Fruit fly (Drosophila melanogaster) whole organism, embryonic: Measurements from ENCODE around the gene CG5188.
A peak's percentile ranks its signal among the peaks of the same experiment; 100 is the strongest.

Experiments
- ATbp ChIP-seq: fragments of 200-800 bp; sonication (Bioruptor generic); optimal IDR thresholded peaks from 2 replicates; lab custom pipeline; 2017; ENCODE audit warnings: missing biosample characterization, mild to moderate bottlenecking, missing genetic modification characterization, missing genetic modification reagents
- Asciz ChIP-seq: fragments of 200-800 bp; sonication (Bioruptor generic); optimal IDR thresholded peaks from 2 replicates; lab custom pipeline; 2017; ENCODE audit warnings: missing biosample characterization, mild to moderate bottlenecking, missing genetic modification characterization, missing genetic modification reagents
- Atf3 ChIP-seq: fragments of 200-800 bp; sonication (Bioruptor generic); optimal IDR thresholded peaks from 3 replicates; lab custom pipeline; 2016; ENCODE audit warnings: missing biosample characterization, missing genetic modification characterization
- B-H2 ChIP-seq: fragments of 200-800 bp; sonication (Bioruptor generic); optimal IDR thresholded peaks from 2 replicates; lab custom pipeline; 2018; ENCODE audit warnings: missing biosample characterization, mild to moderate bottlenecking, missing genetic modification characterization
- Bteb2 ChIP-seq: fragments of 200-800 bp; sonication (Bioruptor generic); optimal IDR thresholded peaks from 2 replicates; lab custom pipeline; 2016; ENCODE audit warnings: missing biosample characterization, missing genetic modification characterization
- C15 ChIP-seq: fragments of 200-800 bp; sonication (Bioruptor generic); IDR thresholded peaks from 3 replicates; pipeline ENCODE4 v1.3.6; 2022; ENCODE audit warnings: missing biosample characterization, missing genetic modification characterization
- CG10321 ChIP-seq: fragments of 200-800 bp; sonication (Bioruptor generic); IDR thresholded peaks from 2 replicates; pipeline ENCODE4 v1.3.6; 2022; ENCODE audit warnings: missing biosample characterization, missing genetic modification characterization
- CG10979 ChIP-seq: fragments of 200-800 bp; sonication (Bioruptor generic); optimal IDR thresholded peaks from 2 replicates; lab custom pipeline; 2018; ENCODE audit warnings: missing biosample characterization, mild to moderate bottlenecking, missing genetic modification characterization, moderate library complexity
- CG13775 ChIP-seq: fragments of 200-800 bp; sonication (Bioruptor generic); optimal IDR thresholded peaks from 3 replicates; lab custom pipeline; 2017; ENCODE audit warnings: missing biosample characterization, mild to moderate bottlenecking, missing genetic modification characterization
- CG14014 ChIP-seq: fragments of 200-800 bp; sonication (Bioruptor generic); IDR thresholded peaks from 2 replicates; pipeline ENCODE4 v1.3.6; 2022; ENCODE audit warnings: missing biosample characterization, missing genetic modification characterization
- CG14050 ChIP-seq: fragments of 200-800 bp; sonication (Bioruptor generic); IDR thresholded peaks from 3 replicates; pipeline ENCODE4 v1.3.6; 2022; ENCODE audit warnings: missing biosample characterization, missing genetic modification characterization
- CG14441 ChIP-seq: fragments of 200-800 bp; sonication (Bioruptor generic); IDR thresholded peaks from 2 replicates; pipeline ENCODE4 v1.3.6; 2022; ENCODE audit warnings: missing biosample characterization, missing genetic modification characterization
- CG15073 ChIP-seq: fragments of 200-800 bp; sonication (Bioruptor generic); optimal IDR thresholded peaks from 2 replicates; lab custom pipeline; 2016; ENCODE audit warnings: missing biosample characterization, missing genetic modification characterization
- CG15269 ChIP-seq: fragments of 200-800 bp; sonication (Bioruptor generic); optimal IDR thresholded peaks from 2 replicates; lab custom pipeline; 2018; ENCODE audit warnings: missing biosample characterization, mild to moderate bottlenecking, missing genetic modification characterization, moderate library complexity
- CG16779 ChIP-seq: fragments of 200-800 bp; sonication (Bioruptor generic); IDR thresholded peaks from 2 replicates; pipeline ENCODE4 v1.3.6; 2022; ENCODE audit warnings: missing biosample characterization, missing genetic modification characterization
- CG17359 ChIP-seq: fragments of 200-800 bp; sonication (Bioruptor generic); optimal IDR thresholded peaks from 3 replicates; lab custom pipeline; 2018; ENCODE audit warnings: missing biosample characterization, mild to moderate bottlenecking, missing genetic modification characterization, moderate library complexity
- CG18011 ChIP-seq: fragments of 200-800 bp; sonication (Bioruptor generic); optimal IDR thresholded peaks from 2 replicates; lab custom pipeline; 2017; ENCODE audit warnings: missing biosample characterization, missing genetic modification characterization, mild to moderate bottlenecking, moderate library complexity, missing genotype
- CG2199 ChIP-seq: fragments of 200-800 bp; sonication (Bioruptor generic); IDR thresholded peaks from 3 replicates; pipeline ENCODE4 v1.3.6; 2022; ENCODE audit warnings: missing biosample characterization, missing genetic modification characterization
- CG3995 ChIP-seq: fragments of 200-800 bp; sonication (Bioruptor generic); optimal IDR thresholded peaks from 3 replicates; lab custom pipeline; 2016; ENCODE audit warnings: missing biosample characterization, missing genetic modification characterization
- CG4360 ChIP-seq: fragments of 200-800 bp; sonication (Bioruptor generic); IDR thresholded peaks from 2 replicates; pipeline ENCODE4 v1.3.6; 2022; ENCODE audit warnings: missing biosample characterization, missing genetic modification characterization
- CG6689 ChIP-seq: fragments of 200-800 bp; sonication (Bioruptor generic); IDR thresholded peaks from 2 replicates; pipeline ENCODE4 v1.3.6; 2022; ENCODE audit warnings: missing biosample characterization, missing genetic modification characterization
- CG6854 ChIP-seq: fragments of 200-800 bp; sonication (Bioruptor generic); optimal IDR thresholded peaks from 3 replicates; lab custom pipeline; 2017; ENCODE audit warnings: missing biosample characterization, mild to moderate bottlenecking, missing genetic modification characterization
- CG7928 ChIP-seq: fragments of 200-800 bp; sonication (Bioruptor generic); optimal IDR thresholded peaks from 2 replicates; lab custom pipeline; 2017; ENCODE audit warnings: missing biosample characterization, mild to moderate bottlenecking, missing genetic modification characterization
- CG8089 ChIP-seq: fragments of 200-800 bp; sonication (Bioruptor generic); optimal IDR thresholded peaks from 3 replicates; lab custom pipeline; 2016; ENCODE audit warnings: missing biosample characterization, missing genetic modification characterization
- Chrac-16 ChIP-seq: fragments of 200-800 bp; sonication (Bioruptor generic); optimal IDR thresholded peaks from 3 replicates; lab custom pipeline; 2016; ENCODE audit warnings: missing biosample characterization, missing genetic modification characterization
- H15 ChIP-seq: fragments of 200-800 bp; sonication (Bioruptor generic); IDR thresholded peaks from 3 replicates; pipeline ENCODE4 v1.3.6; 2022; ENCODE audit warnings: missing biosample characterization, missing genetic modification characterization
- HLH3B ChIP-seq: fragments of 200-800 bp; sonication (Bioruptor generic); IDR thresholded peaks from 2 replicates; pipeline ENCODE4 v1.3.6; 2022; ENCODE audit warnings: missing biosample characterization, missing genetic modification characterization
- Hand ChIP-seq: fragments of 200-800 bp; sonication (Bioruptor generic); optimal IDR thresholded peaks from 2 replicates; lab custom pipeline; 2017; ENCODE audit warnings: mild to moderate bottlenecking, missing biosample characterization, missing genetic modification reagents, missing genetic modification characterization
- HmgD ChIP-seq: fragments of 200-800 bp; sonication (Bioruptor generic); optimal IDR thresholded peaks from 3 replicates; lab custom pipeline; 2016; ENCODE audit warnings: missing biosample characterization, missing genetic modification characterization
- Lpt ChIP-seq: fragments of >200 bp; optimal IDR thresholded peaks from 2 replicates; lab custom pipeline; 2018; ENCODE audit warnings: missing biosample characterization, missing genetic modification characterization
- NK7.1 ChIP-seq: fragments of 200-800 bp; sonication (Bioruptor generic); optimal IDR thresholded peaks from 3 replicates; lab custom pipeline; 2016; ENCODE audit warnings: missing biosample characterization, missing genetic modification characterization
- NfI ChIP-seq: fragments of 200-800 bp; sonication (Bioruptor generic); optimal IDR thresholded peaks from 3 replicates; lab custom pipeline; 2018; ENCODE audit warnings: missing biosample characterization, mild to moderate bottlenecking, missing genetic modification characterization, moderate library complexity
- Oaz ChIP-seq: fragments of 200-800 bp; sonication (Bioruptor generic); IDR thresholded peaks from 2 replicates; pipeline ENCODE4 v1.3.6; 2022; ENCODE audit warnings: missing biosample characterization, missing genetic modification characterization
- bcd ChIP-seq: fragments of 200-800 bp; sonication (Bioruptor generic); optimal IDR thresholded peaks from 2 replicates; lab custom pipeline; 2017; ENCODE audit warnings: missing biosample characterization, mild to moderate bottlenecking, missing genetic modification characterization
- cas ChIP-seq: fragments of 200-800 bp; sonication (Bioruptor generic); IDR thresholded peaks from 2 replicates; pipeline ENCODE4 v1.3.6; 2022; ENCODE audit warnings: missing biosample characterization, missing genetic modification characterization
- gce ChIP-seq: fragments of 200-800 bp; sonication (Bioruptor generic); IDR thresholded peaks from 3 replicates; pipeline ENCODE4 v1.3.6; 2022; ENCODE audit warnings: missing biosample characterization, missing genetic modification characterization
- gem ChIP-seq: fragments of 200-800 bp; sonication (Bioruptor generic); optimal IDR thresholded peaks from 2 replicates; lab custom pipeline; 2019; ENCODE audit warnings: missing biosample characterization, mild to moderate bottlenecking, missing genetic modification characterization, moderate library complexity
- grau ChIP-seq: fragments of 200-800 bp; optimal IDR thresholded peaks from 3 replicates; lab custom pipeline; 2019; ENCODE audit warnings: missing biosample characterization, mild to moderate bottlenecking, missing genetic modification characterization, moderate library complexity
- hbn ChIP-seq: fragments of 200-800 bp; sonication (Bioruptor generic); IDR thresholded peaks from 2 replicates; pipeline ENCODE4 v1.3.6; 2022; ENCODE audit warnings: missing biosample characterization, missing genetic modification characterization; ENCODE audit not compliant: partially characterized antibody
- hth ChIP-seq: fragments of >200 bp; optimal IDR thresholded peaks from 2 replicates; lab custom pipeline; 2017; ENCODE audit warnings: inconsistent platforms
- odd ChIP-seq: fragments of 200-800 bp; sonication (Bioruptor generic); optimal IDR thresholded peaks from 2 replicates; lab custom pipeline; 2017; ENCODE audit warnings: missing biosample characterization, mild to moderate bottlenecking, missing genetic modification characterization
- pfk ChIP-seq: fragments of 200-800 bp; sonication (Bioruptor generic); optimal IDR thresholded peaks from 2 replicates; lab custom pipeline; 2018; ENCODE audit warnings: missing biosample characterization, mild to moderate bottlenecking, missing genetic modification characterization, moderate library complexity
- row ChIP-seq: fragments of 200-800 bp; sonication (Bioruptor generic); IDR thresholded peaks from 3 replicates; pipeline ENCODE4 v1.3.6; 2022; ENCODE audit warnings: missing biosample characterization, missing genetic modification characterization
- run ChIP-seq: fragments of 200-800 bp; sonication (Bioruptor generic); optimal IDR thresholded peaks from 3 replicates; lab custom pipeline; 2018; ENCODE audit warnings: missing biosample characterization, mild to moderate bottlenecking, missing genetic modification characterization
- salm ChIP-seq: fragments of 200-800 bp; sonication (Bioruptor generic); optimal IDR thresholded peaks from 2 replicates; lab custom pipeline; 2018; ENCODE audit warnings: missing biosample characterization, mild to moderate bottlenecking, missing genetic modification characterization
- sens ChIP-seq: fragments of 200-800 bp; sonication (Bioruptor generic); peaks from one replicate; lab custom pipeline; 2016; ENCODE audit warnings: missing biosample characterization, missing genetic modification characterization
- slp2 ChIP-seq: fragments of 200-800 bp; sonication (Bioruptor generic); optimal IDR thresholded peaks from 2 replicates; lab custom pipeline; 2016; ENCODE audit warnings: missing biosample characterization, missing genetic modification characterization
- sob ChIP-seq: fragments of 200-800 bp; sonication (Bioruptor generic); IDR thresholded peaks from 2 replicates; pipeline ENCODE4 v1.3.6; 2022; ENCODE audit warnings: missing biosample characterization, missing genetic modification characterization
- stwl ChIP-seq: fragments of 200-800 bp; sonication (Bioruptor generic); optimal IDR thresholded peaks from 3 replicates; lab custom pipeline; 2018; ENCODE audit warnings: missing biosample characterization, mild to moderate bottlenecking, missing genetic modification characterization, moderate library complexity
- zfh1 ChIP-seq: fragments of 200-800 bp; sonication (Bioruptor generic); IDR thresholded peaks from 3 replicates; pipeline ENCODE4 v1.3.6; 2022; ENCODE audit warnings: missing biosample characterization, missing genetic modification characterization
- zfh2 ChIP-seq: fragments of 200-800 bp; sonication (Bioruptor generic); optimal IDR thresholded peaks from 2 replicates; lab custom pipeline; 2016; ENCODE audit warnings: missing biosample characterization, missing genetic modification characterization

The CG5188 gene

DNA sequence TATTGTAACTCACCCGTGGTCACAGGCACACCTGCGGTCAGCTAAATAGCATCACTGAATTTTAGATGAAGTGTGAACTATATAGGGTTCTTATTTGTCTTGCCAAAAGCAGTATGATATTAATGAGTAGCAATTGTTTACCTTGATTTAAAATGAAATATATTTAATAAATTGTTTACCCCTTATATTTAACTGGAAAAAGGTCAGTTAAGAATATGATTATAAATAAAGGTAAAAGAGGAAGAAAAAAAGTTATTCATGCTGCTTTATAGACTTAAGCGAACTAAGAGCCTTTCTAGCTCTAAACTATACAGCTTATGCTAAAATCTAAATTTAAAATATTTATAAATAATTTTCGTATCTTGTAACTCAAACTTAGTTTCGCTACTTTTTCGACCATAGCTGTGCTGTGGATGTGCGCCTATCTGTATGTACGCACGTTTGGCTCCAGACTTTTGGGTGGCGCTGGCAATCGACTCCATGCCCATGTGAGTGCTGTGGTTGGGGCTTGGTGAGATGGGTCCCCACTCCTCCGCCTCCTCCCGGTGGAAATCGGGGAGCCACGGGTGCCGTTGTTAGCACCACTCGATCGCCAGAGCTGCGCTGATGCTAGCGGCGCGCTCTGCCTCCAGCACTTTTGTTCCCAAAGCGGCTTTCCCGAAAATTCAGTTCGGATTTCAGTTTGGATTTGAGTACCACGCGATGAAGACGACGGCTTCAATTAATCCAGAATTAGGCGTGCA lies 13.6 kb downstream of the CG5188 start, which contains the start of gene loh (continued):
- TF ChIP-seq CG14014 (GFP tag; lab: Robert Waterston, UW) (no peak), CG14050 (no peak), NfI (GFP tag; lab: Kevin White, UChicago) (peak; percentile 1), bcd (GFP tag; lab: Kevin White, UChicago) (peak; percentile 55), CG6854 (GFP tag; lab: Kevin White, UChicago) (peak; percentile 48), slp2 (GFP tag; lab: Kevin White, UChicago) (no peak), grau (tag; lab: Kevin White, UChicago) (peak; percentile 72), Chrac-16 (no peak), hbn (GFP tag; lab: Robert Waterston, UW) (no peak), salm (tag; lab: Kevin White, UChicago) (peak; percentile 46), pfk (GFP tag; lab: Kevin White, UChicago) (no peak), odd (GFP tag; lab: Kevin White, UChicago) (peak; percentile 39), CG14441 (GFP tag; lab: Robert Waterston, UW) (no peak), Atf3 (GFP tag; lab: Kevin White, UChicago) (no peak), CG10321 (GFP tag; lab: Robert Waterston, UW) (no peak), hth (lab: Kevin White, UChicago) (no peak), cas (no peak), CG16779 (GFP tag; lab: Robert Waterston, UW) (no peak), CG8089 (no peak), CG4360 (GFP tag; lab: Robert Waterston, UW) (no peak), zfh2 (no peak), B-H2 (GFP tag; lab: Kevin White, UChicago) (no peak), CG10979 (tag; lab: Kevin White, UChicago) (peak; percentile 76), ATbp (GFP tag; lab: Kevin White, UChicago) (peak; percentile 42), CG15073 (GFP tag; lab: Kevin White, UChicago) (no peak), CG3995 (GFP tag; lab: Kevin White, UChicago) (no peak), Asciz (GFP tag; lab: Kevin White, UChicago) (peak; percentile 60), Hand (GFP tag; lab: Kevin White, UChicago) (no peak), H15 (no peak), Oaz (GFP tag; lab: Robert Waterston, UW) (no peak), C15 (GFP tag; lab: Robert Waterston, UW) (no peak), CG13775 (GFP tag; lab: Kevin White, UChicago) (peak; percentile 32), CG6689 (GFP tag; lab: Robert Waterston, UW) (peak; percentile 55), HLH3B (GFP tag; lab: Robert Waterston, UW) (0 out of 2 replicates have a peak, but pooled peaks have one; percentile 45), HmgD (GFP tag; lab: Kevin White, UChicago) (no peak), CG2199 (GFP tag; lab: Robert Waterston, UW) (no peak), CG15269 (tag; lab: Kevin White, UChicago) (peak; percentile 43), Bteb2 (no peak), row (GFP tag; lab: Robert Waterston, UW) (peak; percentile 76), sob (0 out of 2 replicates have a peak, but pooled peaks have one; percentile 5), NK7.1 (GFP tag; lab: Kevin White, UChicago) (no peak), zfh1 (GFP tag; lab: Robert Waterston, UW) (0 out of 3 replicates have a peak, but pooled peaks have one; percentile 40), gem (tag; lab: Kevin White, UChicago) (peak; percentile 79), CG7928 (no peak), stwl (no peak), run (tag; lab: Kevin White, UChicago) (no peak), CG18011 (GFP tag; lab: Kevin White, UChicago) (no peak), Lpt (GFP tag; lab: Kevin White, UChicago) (no peak), CG17359 (tag; lab: Kevin White, UChicago) (peak; percentile 52), gce (GFP tag; lab: Robert Waterston, UW) (no peak), sens (GFP tag; lab: Kevin White, UChicago) (peak; percentile 75)
